Worm (Caenorhabditis elegans) whole organism, L4/young adult: Measurements from ENCODE around the gene F53A2.1.

Experiments used
- W03F9.2 ChIP-seq: fragments of 150-350 bp; optimal IDR thresholded peaks from 2 replicates; lab custom pipeline; 2014; ENCODE audit warnings: missing biosample characterization, missing genetic modification characterization
- dao-5 ChIP-seq: sonication (generic microtip); optimal IDR thresholded peaks from 2 replicates; lab custom pipeline; 2016; ENCODE audit warnings: missing genotype, missing genetic modification characterization, moderate library complexity, missing compliant biosample characterization
- him-1 ChIP-seq: sonication (generic microtip); optimal IDR thresholded peaks from 2 replicates; lab custom pipeline; 2016; ENCODE audit warnings: missing genotype, missing genetic modification reagents, missing genetic modification characterization, missing compliant biosample characterization

Gene F53A2.1

ce11 chrIII:13324739-13325138, at the start of gene F53A2.1:
F53A2.1 (minus strand) TSS chrIII:13324839.
- no peak for TF ChIP-seq him-1 (tag; lab: Kevin White, UChicago)
- no peak for TF ChIP-seq W03F9.2 (tag; lab: Kevin White, UChicago)
- TF ChIP-seq dao-5 (tag; lab: Kevin White, UChicago): no peak

ce11 chrIII:13370980-13371379, 46.3 kb upstream of the F53A2.1 start, which contains the start of gene T03F6.9:
T03F6.9 (minus strand) TSS chrIII:13371080.
- no peak for TF ChIP-seq dao-5 (tag; lab: Kevin White, UChicago)
- TF ChIP-seq W03F9.2 (tag; lab: Kevin White, UChicago): no peak
- no peak for TF ChIP-seq him-1 (tag; lab: Kevin White, UChicago)

- TF ChIP-seq W03F9.2 (tag; lab: Kevin White, UChicago) (peak; percentile 28), dao-5 (tag; lab: Kevin White, UChicago) (no peak)
Observed at ce11 chrIII:13359847-13360246, 35.2 kb upstream of the F53A2.1 start.

- TF ChIP-seq dao-5 (tag; lab: Kevin White, UChicago) (no peak), him-1 (tag; lab: Kevin White, UChicago) (no peak), W03F9.2 (tag; lab: Kevin White, UChicago) (no peak)
Observed at ce11 chrIII:13359256-13359655, 34.6 kb upstream of the F53A2.1 start, which contains the start of gene F53A2.9. F53A2.9 (minus strand) TSS chrIII:13359356.

ce11 chrIII:13350964-13351363, 26.3 kb upstream of the F53A2.1 start:
- TF ChIP-seq W03F9.2 (tag; lab: Kevin White, UChicago) (no peak), dao-5 (tag; lab: Kevin White, UChicago) (no peak), him-1 (tag; lab: Kevin White, UChicago) (no peak)

ce11 chrIII:13348891-13349290, 24.3 kb upstream of the F53A2.1 start:
- no peak for TF ChIP-seq dao-5 (tag; lab: Kevin White, UChicago)
- no peak for TF ChIP-seq W03F9.2 (tag; lab: Kevin White, UChicago)

ce11 chrIII:13347782-13348327, 23.2 kb upstream of the F53A2.1 start:
- TF ChIP-seq dao-5 (tag; lab: Kevin White, UChicago) (no peak), him-1 (tag; lab: Kevin White, UChicago) (no peak), W03F9.2 (tag; lab: Kevin White, UChicago) (no peak)

ce11 chrIII:13346785-13347184, 22.1 kb upstream of the F53A2.1 start, which contains the start of gene mtm-6:
mtm-6 (plus strand) TSS chrIII:13347085.
- TF ChIP-seq W03F9.2 (tag; lab: Kevin White, UChicago) (no peak), dao-5 (tag; lab: Kevin White, UChicago) (no peak), him-1 (tag; lab: Kevin White, UChicago) (no peak)

- TF ChIP-seq dao-5 (tag; lab: Kevin White, UChicago) (peak; percentile 27), him-1 (tag; lab: Kevin White, UChicago) (no peak), W03F9.2 (tag; lab: Kevin White, UChicago) (peak; percentile 10)
Observed at ce11 chrIII:13344538-13345136, 20.0 kb upstream of the F53A2.1 start, which contains the start of gene acaa-2. acaa-2 (plus strand) TSS chrIII:13344937.

- TF ChIP-seq dao-5 (tag; lab: Kevin White, UChicago) (no peak), W03F9.2 (tag; lab: Kevin White, UChicago) (no peak), him-1 (tag; lab: Kevin White, UChicago) (no peak)
Observed at ce11 chrIII:13343562-13344139, 19.0 kb upstream of the F53A2.1 start.

- TF ChIP-seq dao-5 (tag; lab: Kevin White, UChicago) (no peak), W03F9.2 (tag; lab: Kevin White, UChicago) (no peak), him-1 (tag; lab: Kevin White, UChicago) (no peak)
Observed at ce11 chrIII:13343117-13343516, 18.5 kb upstream of the F53A2.1 start, which contains the start of gene ife-1. ife-1 (plus strand) TSS chrIII:13343417.

ce11 chrIII:13342079-13342734, 17.6 kb upstream of the F53A2.1 start, which contains the start of gene dro-1:
dro-1 (plus strand) TSS chrIII:13342684.
- TF ChIP-seq W03F9.2 (tag; lab: Kevin White, UChicago) (no peak), dao-5 (tag; lab: Kevin White, UChicago) (no peak), him-1 (tag; lab: Kevin White, UChicago) (no peak)

ce11 chrIII:13341275-13341626, 16.6 kb upstream of the F53A2.1 start, which contains the start of gene nud-1:
nud-1 (plus strand) TSS chrIII:13341527.
- TF ChIP-seq dao-5 (tag; lab: Kevin White, UChicago): no peak
- no peak for TF ChIP-seq W03F9.2 (tag; lab: Kevin White, UChicago)
- TF ChIP-seq him-1 (tag; lab: Kevin White, UChicago): no peak
